Worm (Caenorhabditis elegans): ENCODE data around the gene mtl-1.

The mtl-1 gene

DNA sequence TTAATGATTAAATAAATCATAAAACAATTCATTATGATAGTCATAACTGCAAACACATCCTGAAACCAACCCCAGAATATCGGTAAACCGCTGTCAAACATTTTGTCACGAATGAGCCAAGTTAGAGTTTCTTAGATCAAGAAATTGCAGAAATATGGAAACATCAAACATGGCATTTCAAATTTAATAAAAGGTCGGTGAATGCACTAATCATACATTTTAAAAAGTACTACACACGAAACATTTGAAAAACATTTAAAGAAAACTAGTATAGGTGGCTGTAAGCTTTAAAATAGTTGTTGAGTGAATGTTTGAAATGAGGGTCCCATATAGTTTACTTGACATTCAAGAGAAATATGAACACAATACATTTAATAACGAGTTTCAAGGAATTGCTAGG, 22.9 kb downstream of the mtl-1 start, which contains the start of gene str-180:
TSS of gene str-180 (minus strand) at position 101 of the 400 bp plus-strand sequence.
- TF ChIP-seq nhr-23 (tag; optimal IDR thresholded peaks at IDR 0.05), result no peak
- TF ChIP-seq daf-12 (tag; optimal IDR thresholded peaks at IDR 0.05), result no peak
- TF ChIP-seq ama-1 (optimal IDR thresholded peaks at IDR 0.05), result no peak
- no peak for TF ChIP-seq jun-1 (tag; optimal IDR thresholded peaks at IDR 0.05)
- TF ChIP-seq nfya-1 (tag; optimal IDR thresholded peaks at IDR 0.05; ENCODE audit: insufficient read depth), result no peak
- no peak for TF ChIP-seq fkh-2 (tag; optimal IDR thresholded peaks at IDR 0.05)
- TF ChIP-seq eor-1 (tag; optimal IDR thresholded peaks at IDR 0.05), result no peak
- TF ChIP-seq ceh-9 (tag; optimal IDR thresholded peaks at IDR 0.05), result no peak
- TF ChIP-seq nhr-237 (tag; optimal IDR thresholded peaks at IDR 0.05), result no peak
- TF ChIP-seq R02D3.7 (tag; optimal IDR thresholded peaks at IDR 0.05), result no peak
- no peak for TF ChIP-seq sea-2 (GFP tag; optimal IDR thresholded peaks at IDR 0.05)
- TF ChIP-seq skn-1 (tag; optimal IDR thresholded peaks at IDR 0.05), result no peak
- TF ChIP-seq tbx-2 (tag; optimal IDR thresholded peaks at IDR 0.05), result no peak
- no peak for TF ChIP-seq egl-27 (tag; optimal IDR thresholded peaks at IDR 0.05)
- TF ChIP-seq ceh-16 (tag; optimal IDR thresholded peaks at IDR 0.05), result no peak
- no peak for TF ChIP-seq fkh-10 (GFP tag; optimal IDR thresholded peaks at IDR 0.05)
- TF ChIP-seq fos-1 (tag; optimal IDR thresholded peaks at IDR 0.05), result no peak
- no peak for TF ChIP-seq ceh-28 (tag; optimal IDR thresholded peaks at IDR 0.05)

DNA sequence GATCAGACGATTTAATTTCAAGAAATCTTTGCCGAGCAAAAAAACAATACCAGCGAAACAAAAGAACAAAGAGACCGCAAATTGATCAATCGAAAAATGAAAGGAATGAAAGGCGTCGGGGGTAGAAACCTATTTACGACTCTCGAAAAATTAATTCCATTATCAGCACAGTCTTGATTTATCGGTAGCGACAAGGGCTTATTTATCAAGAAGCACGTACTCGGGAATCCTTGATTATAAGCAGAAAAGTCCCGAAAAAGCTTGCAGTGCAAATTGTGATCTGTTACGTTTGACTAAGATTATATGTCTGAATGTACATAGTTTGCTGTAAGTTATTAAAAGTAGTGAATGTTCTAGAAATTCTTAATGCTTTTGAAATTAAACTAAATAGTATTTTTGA, 25.1 kb downstream of the mtl-1 start:
- TF ChIP-seq hmg-11 (tag; optimal IDR thresholded peaks at IDR 0.05) (no peak), pqm-1 (tag; optimal IDR thresholded peaks at IDR 0.05) (peak; percentile 76), elt-2 (tag; optimal IDR thresholded peaks at IDR 0.05) (peak; percentile 58)

DNA sequence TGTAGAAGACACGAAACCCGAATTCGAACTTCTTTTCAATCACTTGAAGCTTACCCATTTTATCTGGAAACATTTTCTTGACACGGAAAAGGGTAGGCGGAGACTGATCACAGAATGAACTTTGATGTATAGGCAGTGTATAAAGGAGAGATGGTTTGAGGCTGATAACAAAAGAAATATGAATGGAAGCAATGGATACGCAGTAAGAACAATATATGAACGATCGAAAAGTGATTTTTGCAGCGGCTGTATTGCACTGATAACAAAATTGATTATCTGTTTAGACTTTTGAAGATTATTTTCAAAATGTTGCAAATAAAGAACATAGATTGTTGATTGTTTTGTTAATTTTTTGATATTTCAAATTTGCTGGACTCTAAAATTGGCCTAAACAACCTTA, 25.9 kb downstream of the mtl-1 start, which contains the start of gene pmp-5:
TSS of gene pmp-5 (minus strand) at position 63 of the 400 bp plus-strand sequence.
- TF ChIP-seq elt-2 (tag; optimal IDR thresholded peaks at IDR 0.05) (peak; percentile 89), pqm-1 (tag; optimal IDR thresholded peaks at IDR 0.05) (peak; percentile 83), jun-1 (tag; optimal IDR thresholded peaks at IDR 0.05) (peak; percentile 14), ZK546.5 (tag; optimal IDR thresholded peaks at IDR 0.05) (no peak)

ce11 chrV:6662505-6662904, 29.2 kb downstream of the mtl-1 start:
- no peak for TF ChIP-seq unc-39 (tag; optimal IDR thresholded peaks at IDR 0.05)
- no peak for TF ChIP-seq nhr-67 (tag; optimal IDR thresholded peaks at IDR 0.05)
- TF ChIP-seq nfya-1 (tag; optimal IDR thresholded peaks at IDR 0.05; ENCODE audit: insufficient read depth), result no peak
- TF ChIP-seq elt-3 (tag; optimal IDR thresholded peaks at IDR 0.05), result no peak
- TF ChIP-seq sea-2 (GFP tag; optimal IDR thresholded peaks at IDR 0.05), result no peak
- no peak for TF ChIP-seq nhr-237 (tag; optimal IDR thresholded peaks at IDR 0.05)

- TF ChIP-seq ztf-4 (tag; optimal IDR thresholded peaks at IDR 0.05), result no peak
- TF ChIP-seq hmg-11 (tag; optimal IDR thresholded peaks at IDR 0.05), result no peak
- TF ChIP-seq nhr-77 (tag; optimal IDR thresholded peaks at IDR 0.05), result no peak
- no peak for TF ChIP-seq snpc-4 (tag; optimal IDR thresholded peaks at IDR 0.05)
- TF ChIP-seq ama-1 (optimal IDR thresholded peaks at IDR 0.05), result no peak
- TF ChIP-seq nhr-43 (tag; optimal IDR thresholded peaks at IDR 0.05; ENCODE audit: poor library complexity, severe bottlenecking), result no peak
- TF ChIP-seq skn-1 (tag; optimal IDR thresholded peaks at IDR 0.05), result no peak
- no peak for TF ChIP-seq fkh-10 (GFP tag; optimal IDR thresholded peaks at IDR 0.05)
- TF ChIP-seq egl-27 (tag; optimal IDR thresholded peaks at IDR 0.05), result no peak
- TF ChIP-seq ZK546.5 (tag; optimal IDR thresholded peaks at IDR 0.05), result no peak
- no peak for TF ChIP-seq ceh-28 (tag; optimal IDR thresholded peaks at IDR 0.05)
Measured at ce11 chrV:6661658-6662057, 30.0 kb downstream of the mtl-1 start.

DNA sequence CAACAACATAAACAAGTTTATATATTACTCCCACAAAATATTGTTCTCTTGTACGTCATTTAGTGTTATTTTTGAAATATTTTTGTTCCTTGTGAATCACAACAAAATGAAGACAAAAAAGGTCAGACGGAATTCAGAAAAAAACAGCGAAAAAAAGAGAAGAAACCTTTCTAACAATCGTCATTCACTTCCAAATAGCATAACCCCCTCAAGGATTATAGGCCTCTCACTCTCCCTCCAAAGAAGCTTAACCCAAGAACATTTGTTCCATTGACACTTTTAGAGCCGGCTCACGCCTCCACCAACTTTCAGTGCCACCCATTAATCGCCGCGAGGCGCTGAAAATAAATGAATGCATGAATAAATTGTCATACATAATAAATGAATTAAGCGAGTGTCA, 32.1 kb downstream of the mtl-1 start:
- TF ChIP-seq pqm-1 (tag; optimal IDR thresholded peaks at IDR 0.05) (no peak), lin-39 (tag; optimal IDR thresholded peaks at IDR 0.05) (peak; percentile 24), R02D3.7 (tag; optimal IDR thresholded peaks at IDR 0.05) (no peak), ama-1 (optimal IDR thresholded peaks at IDR 0.05) (no peak)

DNA sequence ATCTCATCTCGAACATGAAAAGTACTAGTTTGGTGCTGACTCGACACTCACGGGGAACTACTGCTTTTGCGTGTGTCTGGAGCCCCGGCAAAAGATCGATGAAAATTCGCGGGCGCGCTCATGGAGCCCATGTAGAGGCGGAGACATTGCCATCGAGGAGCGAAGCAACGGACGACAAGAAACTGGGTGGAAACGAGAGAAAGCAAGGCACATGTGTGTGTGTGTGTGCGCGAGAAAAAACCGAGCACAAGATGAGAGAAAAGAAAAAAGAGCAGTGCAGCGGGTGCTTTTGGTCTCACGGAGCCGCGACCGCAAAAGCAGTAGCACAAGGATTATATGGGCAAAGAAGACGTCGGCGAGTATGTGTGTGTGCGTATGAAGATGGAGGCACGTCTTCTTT, 32.9 kb downstream of the mtl-1 start:
- TF ChIP-seq snpc-4 (tag; optimal IDR thresholded peaks at IDR 0.05) (peak; percentile 81), elt-2 (tag; optimal IDR thresholded peaks at IDR 0.05) (no peak), lin-15B (tag; optimal IDR thresholded peaks at IDR 0.05) (peak; percentile 52), unc-62 (GFP tag; optimal IDR thresholded peaks at IDR 0.05) (peak; percentile 9), tbx-2 (tag; optimal IDR thresholded peaks at IDR 0.05) (peak; percentile 5), ceh-16 (tag; optimal IDR thresholded peaks at IDR 0.05) (no peak), ceh-82 (tag; optimal IDR thresholded peaks at IDR 0.05) (peak; percentile 85), hmg-11 (tag; optimal IDR thresholded peaks at IDR 0.05) (peak; percentile 83), lin-39 (tag; optimal IDR thresholded peaks at IDR 0.05) (peak; percentile 86), nfya-1 (tag; optimal IDR thresholded peaks at IDR 0.05; ENCODE audit: insufficient read depth) (peak; percentile 57), elt-1 (tag; optimal IDR thresholded peaks at IDR 0.05) (no peak)

Measured in whole organism, L3 larva.